Fruit fly (Drosophila melanogaster) whole organism, embryonic: ENCODE results near the gene ETHR.

Source experiments
- Abd-B ChIP-seq: fragments of 200-800 bp; sonication (Bioruptor generic); optimal IDR thresholded peaks from 2 replicates; lab custom pipeline; 2018; ENCODE audit warnings: missing biosample characterization, mild to moderate bottlenecking, missing genetic modification characterization, moderate library complexity
- CG10209 ChIP-seq: fragments of 200-800 bp; sonication (Bioruptor generic); optimal IDR thresholded peaks from 3 replicates; lab custom pipeline; 2017; ENCODE audit warnings: missing biosample characterization, mild to moderate bottlenecking, missing genetic modification characterization, missing genetic modification reagents
- CG10431 ChIP-seq: fragments of 200-800 bp; sonication (Bioruptor generic); optimal IDR thresholded peaks from 3 replicates; lab custom pipeline; 2018; ENCODE audit warnings: missing biosample characterization, mild to moderate bottlenecking, missing genetic modification characterization
- CG11560 ChIP-seq: fragments of 200-800 bp; sonication (Bioruptor generic); IDR thresholded peaks from 3 replicates; pipeline ENCODE4 v1.3.6; 2022; ENCODE audit warnings: missing biosample characterization, missing genetic modification characterization
- CG11696 ChIP-seq: fragments of 200-800 bp; sonication (Bioruptor generic); IDR thresholded peaks from 2 replicates; pipeline ENCODE4 v1.3.6; 2022; ENCODE audit warnings: missing biosample characterization, missing genetic modification characterization
- CG12659 ChIP-seq: fragments of 200-800 bp; sonication (Bioruptor generic); optimal IDR thresholded peaks from 3 replicates; lab custom pipeline; 2017; ENCODE audit warnings: mild to moderate bottlenecking, missing biosample characterization, missing genetic modification reagents, missing genetic modification characterization
- CG15011 ChIP-seq: fragments of 200-800 bp; sonication (Bioruptor generic); optimal IDR thresholded peaks from 3 replicates; lab custom pipeline; 2018; ENCODE audit warnings: missing biosample characterization, mild to moderate bottlenecking, missing genetic modification characterization
- CG15601 ChIP-seq: fragments of 200-800 bp; sonication (Bioruptor generic); optimal IDR thresholded peaks from 3 replicates; lab custom pipeline; 2019; ENCODE audit warnings: missing biosample characterization, mild to moderate bottlenecking, missing genetic modification characterization, moderate library complexity
- CG1603 ChIP-seq: fragments of 200-800 bp; sonication (Bioruptor generic); optimal IDR thresholded peaks from 2 replicates; lab custom pipeline; 2019; ENCODE audit warnings: missing biosample characterization, mild to moderate bottlenecking, missing genetic modification characterization, moderate library complexity
- CG2116 ChIP-seq: fragments of 200-800 bp; sonication (Bioruptor generic); optimal IDR thresholded peaks from 3 replicates; lab custom pipeline; 2018; ENCODE audit warnings: missing biosample characterization, mild to moderate bottlenecking, missing genetic modification characterization
- CG2678 ChIP-seq: fragments of 200-800 bp; sonication (Bioruptor generic); optimal IDR thresholded peaks from 3 replicates; lab custom pipeline; 2019; ENCODE audit warnings: missing biosample characterization, mild to moderate bottlenecking, missing genetic modification characterization, moderate library complexity
- CG2889 ChIP-seq: fragments of 200-800 bp; sonication (Bioruptor generic); IDR thresholded peaks from 3 replicates; pipeline ENCODE4 v1.3.6; 2022; ENCODE audit warnings: missing biosample characterization, missing genetic modification characterization
- CG3065 ChIP-seq: fragments of 200-800 bp; sonication (Bioruptor generic); optimal IDR thresholded peaks from 2 replicates; lab custom pipeline; 2016; ENCODE audit warnings: missing biosample characterization, missing genetic modification characterization
- CG34224 ChIP-seq: fragments of 200-800 bp; sonication (Bioruptor generic); IDR thresholded peaks from 3 replicates; pipeline ENCODE4 v1.3.6; 2022; ENCODE audit warnings: missing biosample characterization, missing genetic modification characterization; ENCODE audit not compliant: partially characterized antibody
- CG4617 ChIP-seq: fragments of 200-800 bp; sonication (Bioruptor generic); optimal IDR thresholded peaks from 3 replicates; lab custom pipeline; 2016; ENCODE audit warnings: missing biosample characterization, missing genetic modification characterization, borderline replicate concordance
- CG4730 ChIP-seq: fragments of 200-800 bp; sonication (Bioruptor generic); IDR thresholded peaks from 2 replicates; pipeline ENCODE4 v1.3.6; 2022; ENCODE audit warnings: missing biosample characterization, missing genetic modification characterization
- CG5245 ChIP-seq: fragments of 200-800 bp; sonication (Bioruptor generic); optimal IDR thresholded peaks from 3 replicates; lab custom pipeline; 2016; ENCODE audit warnings: missing biosample characterization, missing genetic modification characterization
- CG6854 ChIP-seq: fragments of 200-800 bp; sonication (Bioruptor generic); optimal IDR thresholded peaks from 3 replicates; lab custom pipeline; 2017; ENCODE audit warnings: missing biosample characterization, mild to moderate bottlenecking, missing genetic modification characterization
- CG9932 ChIP-seq: fragments of 200-800 bp; sonication (Bioruptor generic); IDR thresholded peaks from 2 replicates; pipeline ENCODE4 v1.3.6; 2022; ENCODE audit warnings: missing biosample characterization, missing genetic modification characterization
- CTCF ChIP-seq: fragments of 200-800 bp; sonication (Bioruptor generic); optimal IDR thresholded peaks from 2 replicates; lab custom pipeline; 2017; ENCODE audit warnings: missing biosample characterization, mild to moderate bottlenecking, missing genetic modification characterization, moderate library complexity
- CoRest ChIP-seq: fragments of 200-800 bp; sonication (Bioruptor generic); optimal IDR thresholded peaks from 3 replicates; lab custom pipeline; 2018; ENCODE audit warnings: missing biosample characterization, mild to moderate bottlenecking, missing genetic modification characterization, moderate library complexity
- Dad ChIP-seq: fragments of 200-800 bp; sonication (Bioruptor generic); optimal IDR thresholded peaks from 3 replicates; lab custom pipeline; 2016; ENCODE audit warnings: missing biosample characterization, missing genetic modification characterization
- Dref ChIP-seq: fragments of 200-800 bp; sonication (Bioruptor generic); IDR thresholded peaks from 2 replicates; pipeline ENCODE4 v1.3.6; 2022; ENCODE audit warnings: missing biosample characterization, missing genetic modification characterization
- Drgx ChIP-seq: fragments of 200-800 bp; sonication (Bioruptor generic); IDR thresholded peaks from 2 replicates; pipeline ENCODE4 v1.3.6; 2022; ENCODE audit warnings: missing biosample characterization, missing genetic modification characterization
- Eip74EF ChIP-seq, 2 experiments: fragments of 200-800 bp in 1 of 2; fragments of >200 bp in 1 of 2; sonication (Bioruptor generic) in 1 of 2; optimal IDR thresholded peaks; 2 replicates each; lab custom pipeline; 2017 to 2019; ENCODE audit warnings: missing biosample characterization in 2 of 2, missing genetic modification characterization in 2 of 2, mild to moderate bottlenecking in 1 of 2, moderate library complexity in 1 of 2
- Elba2 ChIP-seq: fragments of 200-800 bp; sonication (Bioruptor generic); optimal IDR thresholded peaks from 3 replicates; lab custom pipeline; 2016; ENCODE audit warnings: missing biosample characterization, missing genetic modification characterization
- Fer2 ChIP-seq: fragments of 200-800 bp; sonication (Bioruptor generic); optimal IDR thresholded peaks from 2 replicates; lab custom pipeline; 2018; ENCODE audit warnings: missing biosample characterization, mild to moderate bottlenecking, missing genetic modification characterization, moderate library complexity
- H2.0 ChIP-seq: fragments of 200-800 bp; sonication (Bioruptor generic); IDR thresholded peaks from 2 replicates; pipeline ENCODE4 v1.3.6; 2022; ENCODE audit warnings: missing biosample characterization, missing genetic modification characterization
- Hmx ChIP-seq: fragments of 200-800 bp; sonication (Bioruptor generic); optimal IDR thresholded peaks from 2 replicates; lab custom pipeline; 2016; ENCODE audit warnings: missing biosample characterization, missing genetic modification characterization
- Hr39 ChIP-seq: fragments of >200 bp; optimal IDR thresholded peaks from 2 replicates; lab custom pipeline; 2017
- Mes4 ChIP-seq: fragments of 200-800 bp; sonication (Bioruptor generic); optimal IDR thresholded peaks from 2 replicates; lab custom pipeline; 2016; ENCODE audit warnings: missing biosample characterization, missing genetic modification characterization
- Ravus ChIP-seq: fragments of 200-800 bp; sonication (Bioruptor generic); IDR thresholded peaks from 2 replicates; pipeline ENCODE4 v1.3.6; 2022; ENCODE audit warnings: missing biosample characterization, missing genetic modification characterization
- Side ChIP-seq: fragments of 200-800 bp; sonication (Bioruptor generic); optimal IDR thresholded peaks from 2 replicates; lab custom pipeline; 2016; ENCODE audit warnings: missing biosample characterization, missing genetic modification characterization
- Xrp1 ChIP-seq: fragments of 200-800 bp; sonication (Bioruptor generic); IDR thresholded peaks from 2 replicates; pipeline ENCODE4 v1.3.6; 2022; ENCODE audit warnings: missing biosample characterization, missing genetic modification characterization
- bowl ChIP-seq: fragments of 200-800 bp; sonication (Bioruptor generic); IDR thresholded peaks from 2 replicates; pipeline ENCODE4 v1.3.6; 2022; ENCODE audit warnings: missing biosample characterization, missing genetic modification characterization
- br ChIP-seq: fragments of >200 bp; optimal IDR thresholded peaks from 2 replicates; lab custom pipeline; 2017
- cg ChIP-seq: fragments of 200-800 bp; sonication (Bioruptor generic); optimal IDR thresholded peaks from 3 replicates; lab custom pipeline; 2019; ENCODE audit warnings: missing biosample characterization, mild to moderate bottlenecking, missing genetic modification characterization, moderate library complexity
- chinmo ChIP-seq: fragments of 200-800 bp; sonication (Bioruptor generic); IDR thresholded peaks from 4 replicates; pipeline ENCODE4 v1.3.6; 2022; ENCODE audit warnings: missing biosample characterization, missing genetic modification characterization; ENCODE audit not compliant: partially characterized antibody
- fd102C ChIP-seq: fragments of 200-800 bp; sonication (Bioruptor generic); optimal IDR thresholded peaks from 2 replicates; lab custom pipeline; 2018; ENCODE audit warnings: missing biosample characterization, mild to moderate bottlenecking, missing genetic modification characterization, moderate library complexity
- fd3F ChIP-seq: fragments of 200-800 bp; sonication (Bioruptor generic); optimal IDR thresholded peaks from 2 replicates; lab custom pipeline; 2018; ENCODE audit warnings: missing biosample characterization, mild to moderate bottlenecking, missing genetic modification characterization, moderate library complexity
- fu2 ChIP-seq: fragments of 200-800 bp; sonication (Bioruptor generic); optimal IDR thresholded peaks from 2 replicates; lab custom pipeline; 2016; ENCODE audit warnings: missing biosample characterization, missing genetic modification characterization
- gce ChIP-seq: fragments of 200-800 bp; sonication (Bioruptor generic); IDR thresholded peaks from 3 replicates; pipeline ENCODE4 v1.3.6; 2022; ENCODE audit warnings: missing biosample characterization, missing genetic modification characterization
- gsb ChIP-seq: fragments of 200-800 bp; sonication (Bioruptor generic); IDR thresholded peaks from 2 replicates; pipeline ENCODE4 v1.3.6; 2022; ENCODE audit warnings: missing biosample characterization, missing genetic modification characterization
- ham ChIP-seq: fragments of 200-800 bp; sonication (Bioruptor generic); IDR thresholded peaks from 2 replicates; pipeline ENCODE4 v1.3.6; 2022; ENCODE audit warnings: missing biosample characterization, missing genetic modification characterization
- insv ChIP-seq, 2 experiments: fragments of 200-800 bp; sonication (Bioruptor generic); optimal IDR thresholded peaks; 3 replicates each; lab custom pipeline; 2016 to 2018; ENCODE audit warnings: missing biosample characterization in 2 of 2, missing genetic modification characterization in 2 of 2
- inv ChIP-seq: fragments of 200-800 bp; sonication (Bioruptor generic); IDR thresholded peaks from 2 replicates; pipeline ENCODE4 v1.3.6; 2022; ENCODE audit warnings: missing biosample characterization, missing genetic modification characterization; ENCODE audit not compliant: partially characterized antibody
- kay ChIP-seq: fragments of 200-800 bp; sonication (Bioruptor generic); optimal IDR thresholded peaks from 2 replicates; lab custom pipeline; 2016; ENCODE audit warnings: missing biosample characterization, missing genetic modification characterization
- nerfin-1 ChIP-seq: fragments of 200-800 bp; sonication (Bioruptor generic); optimal IDR thresholded peaks from 3 replicates; lab custom pipeline; 2019; ENCODE audit warnings: missing biosample characterization, mild to moderate bottlenecking, missing genetic modification characterization, moderate library complexity
- peb ChIP-seq: fragments of 200-800 bp; sonication (Bioruptor generic); IDR thresholded peaks from 2 replicates; pipeline ENCODE4 v1.3.6; 2022; ENCODE audit warnings: missing biosample characterization, missing genetic modification characterization
- stc ChIP-seq: fragments of 200-800 bp; sonication (Bioruptor generic); IDR thresholded peaks from 2 replicates; pipeline ENCODE4 v1.3.6; 2022; ENCODE audit warnings: missing biosample characterization, missing genetic modification characterization
- stwl ChIP-seq: fragments of 200-800 bp; sonication (Bioruptor generic); optimal IDR thresholded peaks from 3 replicates; lab custom pipeline; 2018; ENCODE audit warnings: missing biosample characterization, mild to moderate bottlenecking, missing genetic modification characterization, moderate library complexity
- sug ChIP-seq: fragments of 200-800 bp; optimal IDR thresholded peaks from 2 replicates; lab custom pipeline; 2019; ENCODE audit warnings: missing biosample characterization, mild to moderate bottlenecking, missing genetic modification characterization, moderate library complexity
- wor ChIP-seq: fragments of 200-800 bp; sonication (Bioruptor generic); IDR thresholded peaks from 2 replicates; pipeline ENCODE4 v1.3.6; 2022; ENCODE audit warnings: missing biosample characterization, missing genetic modification characterization

ETHR gene

dm6 chr3R:21199953-21200368 lies 46.9 kb upstream of the ETHR start (continued):
- TF ChIP-seq CG4617: no peak
- no peak for TF ChIP-seq gsb (GFP tag; lab: Robert Waterston, UW)
- TF ChIP-seq CG2116: peak; percentile 19
- TF ChIP-seq Abd-B (GFP tag; lab: Kevin White, UChicago): peak; percentile 47
- TF ChIP-seq Elba2: no peak
- TF ChIP-seq Ravus (GFP tag; lab: Robert Waterston, UW): no peak
- TF ChIP-seq Side (GFP tag; lab: Kevin White, UChicago): no peak
- no peak for TF ChIP-seq Dad (GFP tag; lab: Kevin White, UChicago)
- TF ChIP-seq insv (GFP tag; optimal IDR thresholded peaks at IDR 0.05; lab: Kevin White, UChicago): no peak
- TF ChIP-seq CTCF: no peak
- no peak for TF ChIP-seq CG15011
- TF ChIP-seq Hmx (GFP tag; lab: Kevin White, UChicago): no peak
- no peak for TF ChIP-seq Fer2 (tag; lab: Kevin White, UChicago)
- TF ChIP-seq CG2889 (GFP tag; lab: Robert Waterston, UW): no peak
- no peak for TF ChIP-seq cg (GFP tag; lab: Kevin White, UChicago)
- TF ChIP-seq CG10209: peak; percentile 49
- TF ChIP-seq bowl (GFP tag; lab: Robert Waterston, UW): no peak
- TF ChIP-seq chinmo (GFP tag; lab: Robert Waterston, UW): no peak
- no peak for TF ChIP-seq H2.0
- no peak for TF ChIP-seq stwl (tag; lab: Kevin White, UChicago)
- TF ChIP-seq wor (GFP tag; lab: Robert Waterston, UW): 0 out of 2 replicates have a peak, but pooled peaks have one; percentile 18
- no peak for TF ChIP-seq CG9932
- TF ChIP-seq peb (GFP tag; lab: Robert Waterston, UW): 0 out of 2 replicates have a peak, but pooled peaks have one; percentile 29
- no peak for TF ChIP-seq CG4730
- TF ChIP-seq CG2678 (tag; lab: Kevin White, UChicago): no peak
- no peak for TF ChIP-seq nerfin-1 (tag; lab: Kevin White, UChicago)
- peak; percentile 27 for TF ChIP-seq CG12659
- TF ChIP-seq CG6854 (GFP tag; lab: Kevin White, UChicago): no peak
- no peak for TF ChIP-seq Mes4
- TF ChIP-seq fd3F (GFP tag; lab: Kevin White, UChicago): no peak
- no peak for TF ChIP-seq Eip74EF (GFP tag; optimal IDR thresholded peaks at IDR 0.05; lab: Kevin White, UChicago)
- peak; percentile 39 for TF ChIP-seq CoRest (tag; lab: Kevin White, UChicago)
- no peak for TF ChIP-seq Hr39 (lab: Kevin White, UChicago)
- no peak for TF ChIP-seq br
- no peak for TF ChIP-seq CG34224 (GFP tag; lab: Robert Waterston, UW)
- TF ChIP-seq kay (GFP tag; lab: Kevin White, UChicago): no peak
- no peak for TF ChIP-seq sug (tag; lab: Kevin White, UChicago)
- TF ChIP-seq Xrp1 (GFP tag; lab: Robert Waterston, UW): peak; percentile 61; the same call in 1 of the 2 replicates
- TF ChIP-seq fd102C (GFP tag; lab: Kevin White, UChicago): no peak
- no peak for TF ChIP-seq CG3065 (GFP tag; lab: Kevin White, UChicago)
- TF ChIP-seq stc (GFP tag; lab: Robert Waterston, UW): no peak
- no peak for TF ChIP-seq CG5245 (GFP tag; lab: Kevin White, UChicago)
- TF ChIP-seq CG1603 (tag; lab: Kevin White, UChicago): peak; percentile 55
- peak; percentile 58 for TF ChIP-seq Drgx (GFP tag; lab: Robert Waterston, UW)
- TF ChIP-seq CG11696 (GFP tag; lab: Robert Waterston, UW): no peak
- TF ChIP-seq CG11560 (tag; lab: Robert Waterston, UW): no peak
- TF ChIP-seq gce (GFP tag; lab: Robert Waterston, UW): no peak
- TF ChIP-seq Dref (GFP tag; lab: Robert Waterston, UW): no peak
- peak; percentile 22 for TF ChIP-seq CG15601 (tag; lab: Kevin White, UChicago)
- TF ChIP-seq CG10431 (GFP tag; lab: Kevin White, UChicago): no peak
- TF ChIP-seq fu2 (GFP tag; lab: Kevin White, UChicago): no peak
- TF ChIP-seq inv (GFP tag; lab: Robert Waterston, UW): no peak
- TF ChIP-seq ham (GFP tag; lab: Robert Waterston, UW): no peak
